Fruit fly (Drosophila melanogaster): Measurements from ENCODE around the gene PolD1.
A peak's percentile ranks its signal among the peaks of the same experiment; 100 is the strongest.

PolD1 gene

DNA sequence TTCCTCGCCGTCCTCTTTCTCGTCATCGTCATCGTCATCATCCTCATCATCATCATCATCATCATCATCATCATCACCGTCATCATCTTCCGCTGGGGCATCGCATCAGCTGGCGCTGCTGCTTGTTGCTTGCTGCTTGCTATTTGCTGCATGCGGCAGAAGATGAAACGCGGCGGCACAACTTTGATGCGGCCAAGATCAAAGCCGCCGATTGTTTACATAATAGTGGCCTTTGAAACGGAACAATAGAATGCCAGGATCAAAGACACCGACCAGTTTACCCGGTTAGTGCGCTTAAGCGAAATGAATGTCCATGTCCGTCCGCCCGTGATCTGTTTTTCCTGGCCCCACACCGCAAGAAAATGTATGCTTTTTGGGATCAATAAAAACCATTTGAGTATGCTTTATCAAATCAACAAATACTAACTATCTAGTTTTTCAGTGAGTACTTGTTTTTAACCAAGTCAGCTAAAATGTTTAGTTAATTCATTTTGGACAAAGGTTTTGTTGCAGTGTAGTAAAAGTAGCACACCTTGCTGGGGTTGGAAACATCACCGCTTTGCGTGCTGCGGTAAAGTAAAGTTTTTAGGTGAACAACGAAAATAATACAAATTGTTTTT is 33.6 kb upstream of the PolD1 start:
- TF ChIP-seq CG8290 (GFP tag; optimal IDR thresholded peaks at IDR 0.05) (peak; percentile 14), CG8290 (tag; optimal IDR thresholded peaks at IDR 0.05) (peak; percentile 30 to 31), lab (GFP tag; optimal IDR thresholded peaks at IDR 0.05) (no peak), sens-2 (GFP tag; IDR thresholded peaks at IDR 0.05) (peak; percentile 23; the same call in 1 of the 2 replicates), cas (GFP tag; IDR thresholded peaks at IDR 0.05) (no peak), jing (GFP tag; optimal IDR thresholded peaks at IDR 0.05) (peak; percentile 34), tup (GFP tag; optimal IDR thresholded peaks at IDR 0.05) (no peak), TFAM (GFP tag; optimal IDR thresholded peaks at IDR 0.05) (no peak), CG34422 (GFP tag; IDR thresholded peaks at IDR 0.05) (no peak), croc (GFP tag; conservative IDR thresholded peaks at IDR 0.05) (no peak; the same call in 1 of the 3 replicates), mam (GFP tag; optimal IDR thresholded peaks at IDR 0.05) (peak; percentile 1), dpn (GFP tag; optimal IDR thresholded peaks at IDR 0.05) (peak; percentile 26 to 32), CG3407 (GFP tag; optimal IDR thresholded peaks at IDR 0.05) (peak; percentile 14), insv (GFP tag; optimal IDR thresholded peaks at IDR 0.05) (no peak), Fer2 (tag; optimal IDR thresholded peaks at IDR 0.05) (no peak), Neu2 (GFP tag; optimal IDR thresholded peaks at IDR 0.05; ENCODE audit: borderline replicate concordance) (no peak), Camta (GFP tag; optimal IDR thresholded peaks at IDR 0.05) (peak; percentile 46), cg (GFP tag; optimal IDR thresholded peaks at IDR 0.05) (no peak), CG16779 (GFP tag; IDR thresholded peaks at IDR 0.05) (no peak), Adf1 (GFP tag; IDR thresholded peaks at IDR 0.05) (no peak), CG12391 (tag; optimal IDR thresholded peaks at IDR 0.05) (peak; percentile 69), tin (GFP tag; optimal IDR thresholded peaks at IDR 0.05) (peak; percentile 58), Hr78 (GFP tag; optimal IDR thresholded peaks at IDR 0.05) (no peak), CG11560 (tag; IDR thresholded peaks at IDR 0.05) (no peak), Trl (optimal IDR thresholded peaks at IDR 0.05) (no peak), Trl (GFP tag; optimal IDR thresholded peaks at IDR 0.05) (peak; percentile 57), dmrt11E (tag; optimal IDR thresholded peaks at IDR 0.05) (peak; percentile 92), B-H2 (GFP tag; optimal IDR thresholded peaks at IDR 0.05) (no peak), CG7357 (GFP tag; IDR thresholded peaks at IDR 0.05) (no peak), Ravus (GFP tag; IDR thresholded peaks at IDR 0.05) (no peak), mld (GFP tag; IDR thresholded peaks at IDR 0.05; ENCODE audit: partially characterized antibody) (no peak), grn (GFP tag; optimal IDR thresholded peaks at IDR 0.05) (no peak), sug (tag; optimal IDR thresholded peaks at IDR 0.05) (no peak), CG2199 (GFP tag; IDR thresholded peaks at IDR 0.05) (no peak), vnd (GFP tag; IDR thresholded peaks at IDR 0.05; ENCODE audit: partially characterized antibody) (no peak), CG17385 (GFP tag; optimal IDR thresholded peaks at IDR 0.05) (peak; percentile 6), Abd-B (GFP tag; optimal IDR thresholded peaks at IDR 0.05) (peak; percentile 27), CG30431 (GFP tag; optimal IDR thresholded peaks at IDR 0.05) (peak; percentile 44), Myb (GFP tag; optimal IDR thresholded peaks at IDR 0.05) (no peak), fd102C (GFP tag; optimal IDR thresholded peaks at IDR 0.05) (peak; percentile 87), CG8089 (GFP tag; optimal IDR thresholded peaks at IDR 0.05) (peak; percentile 51), mirr (GFP tag; optimal IDR thresholded peaks at IDR 0.05) (no peak), Asciz (GFP tag; optimal IDR thresholded peaks at IDR 0.05) (no peak), CG11093 (GFP tag; IDR thresholded peaks at IDR 0.05) (no peak), CG32532 (GFP tag; IDR thresholded peaks at IDR 0.05) (no peak), Atf3 (GFP tag; optimal IDR thresholded peaks at IDR 0.05) (peak; percentile 44), br (optimal IDR thresholded peaks at IDR 0.05) (no peak), CG12299 (tag; optimal IDR thresholded peaks at IDR 0.05) (no peak), CG6791 (GFP tag; IDR thresholded peaks at IDR 0.05; ENCODE audit: partially characterized antibody) (no peak), fd3F (GFP tag; optimal IDR thresholded peaks at IDR 0.05) (no peak), NK7.1 (GFP tag; optimal IDR thresholded peaks at IDR 0.05) (no peak)
